Fruit fly (Drosophila melanogaster) Kc167 (cell line): ENCODE measurements around the gene kar.

Source experiments
- Myc ChIP-seq: fragments of >200 bp; optimal IDR thresholded peaks from 2 replicates; lab custom pipeline; 2017; ENCODE audit warnings: missing external identifiers
- h ChIP-seq: fragments of >200 bp; optimal IDR thresholded peaks from 3 replicates; lab custom pipeline; 2018; ENCODE audit warnings: missing external identifiers

DNA sequence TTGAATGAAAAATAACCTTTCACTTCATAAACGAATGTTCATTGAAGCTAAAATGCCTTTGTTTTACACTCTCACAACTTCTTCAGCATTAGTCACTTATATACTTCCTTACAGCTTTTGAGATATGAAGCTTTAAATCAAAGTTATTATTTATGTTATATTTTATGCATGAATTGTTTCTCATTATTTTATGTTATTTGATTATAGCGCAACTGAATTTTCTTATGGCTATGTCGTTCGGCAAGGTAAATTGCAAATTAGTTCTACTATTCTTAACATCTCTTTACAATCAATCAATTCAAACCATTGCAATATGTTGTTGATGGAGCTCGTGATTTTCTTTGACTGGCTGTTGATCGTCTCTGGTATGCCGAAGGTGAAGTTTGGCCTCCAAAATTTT, 52.9 kb downstream of the kar start, which contains the start of gene CG11600:
- TF ChIP-seq h (lab: Kevin White, UChicago), result no peak
- TF ChIP-seq Myc, result no peak
